Worm (Caenorhabditis elegans) whole organism, young adult: Measurements from ENCODE around the gene cyp-29A3.

ENCODE experiments used
- D2030.7 ChIP-seq: fragments of 200-800 bp; sonication (Bioruptor generic); IDR thresholded peaks from 2 replicates; pipeline ENCODE4 v1.3.6; 2022; ENCODE audit warnings: missing genetic modification reagents, missing genetic modification characterization, missing compliant biosample characterization
- F10E7.11 ChIP-seq: sonication (generic microtip); optimal IDR thresholded peaks from 2 replicates; lab custom pipeline; 2017; ENCODE audit warnings: mild to moderate bottlenecking, missing genetic modification characterization, moderate library complexity, missing compliant biosample characterization
- F33H1.4 ChIP-seq: fragments of 200-800 bp; sonication (Bioruptor generic); IDR thresholded peaks from 2 replicates; pipeline ENCODE4 v1.3.6; 2022; ENCODE audit warnings: missing genetic modification reagents, missing genetic modification characterization, missing compliant biosample characterization
- F37B4.10 ChIP-seq: fragments of 200-800 bp; sonication (Bioruptor generic); IDR thresholded peaks from 2 replicates; pipeline ENCODE4 v1.3.6; 2022; ENCODE audit warnings: missing genetic modification characterization, missing compliant biosample characterization
- F55B11.4 ChIP-seq: sonication (generic microtip); optimal IDR thresholded peaks from 2 replicates; lab custom pipeline; 2016; ENCODE audit warnings: missing compliant biosample characterization, missing genetic modification characterization, borderline replicate concordance; ENCODE audit not compliant: insufficient read depth
- akir-1 ChIP-seq: fragments of 200-800 bp; sonication (Bioruptor generic); optimal IDR thresholded peaks from 2 replicates; lab custom pipeline; 2018; ENCODE audit warnings: mild to moderate bottlenecking, missing genetic modification characterization, moderate library complexity, missing compliant biosample characterization
- ama-1 ChIP-seq, 3 experiments: fragments of 150-350 bp in 1 of 3; sonication (generic microtip) in 2 of 3; optimal IDR thresholded peaks; 2 replicates each; lab custom pipeline; 2014 to 2018; ENCODE audit warnings: missing biosample characterization in 2 of 3, missing genetic modification characterization in 2 of 3, missing genetic modification reagents in 2 of 3
- attf-3 ChIP-seq: fragments of 200-800 bp; sonication (Bioruptor generic); conservative IDR thresholded peaks from 2 replicates; pipeline ENCODE4 v1.3.6; 2022; ENCODE audit warnings: missing genetic modification reagents, missing genetic modification characterization, missing compliant biosample characterization
- ccch-3 ChIP-seq: fragments of 200-800 bp; sonication (Bioruptor generic); optimal IDR thresholded peaks from 2 replicates; lab custom pipeline; 2018; ENCODE audit warnings: mild to moderate bottlenecking, missing genetic modification characterization, missing compliant biosample characterization
- ceh-27 ChIP-seq: fragments of 200-800 bp; sonication (Bioruptor generic); optimal IDR thresholded peaks from 2 replicates; lab custom pipeline; 2018; ENCODE audit warnings: mild to moderate bottlenecking, missing genetic modification characterization, moderate library complexity, missing compliant biosample characterization
- ceh-40 ChIP-seq: fragments of 200-800 bp; sonication (Bioruptor generic); IDR thresholded peaks from 2 replicates; pipeline ENCODE4 v1.3.6; 2022; ENCODE audit warnings: missing genetic modification characterization, missing compliant biosample characterization
- ceh-91 ChIP-seq: fragments of 200-800 bp; sonication (Bioruptor generic); IDR thresholded peaks from 2 replicates; pipeline ENCODE4 v1.3.6; 2022; ENCODE audit warnings: missing genetic modification reagents, missing genetic modification characterization, missing compliant biosample characterization
- chd-7 ChIP-seq: sonication (generic microtip); optimal IDR thresholded peaks from 2 replicates; lab custom pipeline; 2016; ENCODE audit warnings: mild to moderate bottlenecking, missing genetic modification characterization, moderate library complexity, missing compliant biosample characterization
- die-1 ChIP-seq: sonication (generic microtip); optimal IDR thresholded peaks from 2 replicates; lab custom pipeline; 2016; ENCODE audit warnings: missing genotype, mild to moderate bottlenecking, missing genetic modification characterization, missing compliant biosample characterization
- dox-1 ChIP-seq: fragments of 200-800 bp; sonication (Bioruptor generic); IDR thresholded peaks from 2 replicates; pipeline ENCODE4 v1.3.6; 2022; ENCODE audit warnings: missing genetic modification reagents, missing genetic modification characterization, missing compliant biosample characterization
- egrh-3 ChIP-seq: fragments of 200-800 bp; sonication (Bioruptor generic); IDR thresholded peaks from 2 replicates; pipeline ENCODE4 v1.3.6; 2022; ENCODE audit warnings: missing genetic modification reagents, missing genetic modification characterization, missing compliant biosample characterization
- fkh-3 ChIP-seq: sonication (generic microtip); optimal IDR thresholded peaks from 2 replicates; lab custom pipeline; 2016; ENCODE audit warnings: mild to moderate bottlenecking, missing genetic modification characterization, missing compliant biosample characterization
- gei-17 ChIP-seq: fragments of 200-800 bp; sonication (Bioruptor generic); optimal IDR thresholded peaks from 2 replicates; lab custom pipeline; 2018; ENCODE audit warnings: mild to moderate bottlenecking, missing genetic modification characterization, missing compliant biosample characterization
- hlh-12 ChIP-seq: sonication (generic microtip); optimal IDR thresholded peaks from 2 replicates; lab custom pipeline; 2016; ENCODE audit warnings: missing genetic modification characterization, missing compliant biosample characterization
- hrde-1 ChIP-seq: sonication (generic microtip); optimal IDR thresholded peaks from 2 replicates; lab custom pipeline; 2016; ENCODE audit warnings: missing genetic modification characterization, mild to moderate bottlenecking, missing compliant biosample characterization, moderate library complexity, missing genotype, missing genetic modification reagents, borderline replicate concordance
- lin-35 ChIP-seq, 3 experiments: fragments of 150-350 bp in 2 of 3; sonication (generic microtip) in 1 of 3; optimal IDR thresholded peaks; 2 replicates each; lab custom pipeline; 2014 to 2018; ENCODE audit warnings: missing biosample characterization in 3 of 3, missing genetic modification characterization in 3 of 3, missing genetic modification reagents in 3 of 3
- lin-40 ChIP-seq: sonication (generic microtip); optimal IDR thresholded peaks from 2 replicates; lab custom pipeline; 2016; ENCODE audit warnings: missing genetic modification characterization, mild to moderate bottlenecking, missing compliant biosample characterization, missing genotype, missing genetic modification reagents
- lir-1 ChIP-seq: fragments of 200-800 bp; sonication (Bioruptor generic); conservative IDR thresholded peaks from 2 replicates; pipeline ENCODE4 v1.3.6; 2022; ENCODE audit warnings: missing genetic modification reagents, missing genetic modification characterization, missing compliant biosample characterization
- lsy-27 ChIP-seq: sonication (generic microtip); optimal IDR thresholded peaks from 2 replicates; lab custom pipeline; 2017; ENCODE audit warnings: missing genetic modification characterization, mild to moderate bottlenecking, missing compliant biosample characterization, antibody characterized with exemption, missing genotype, borderline replicate concordance; ENCODE audit not compliant: insufficient read depth
- madf-8 ChIP-seq: fragments of 200-800 bp; sonication (Bioruptor generic); conservative IDR thresholded peaks from 2 replicates; pipeline ENCODE4 v1.3.6; 2022; ENCODE audit warnings: missing genetic modification reagents, missing genetic modification characterization, missing compliant biosample characterization
- mel-28 ChIP-seq: sonication (generic microtip); optimal IDR thresholded peaks from 2 replicates; lab custom pipeline; 2016; ENCODE audit warnings: borderline replicate concordance, mild to moderate bottlenecking, missing genetic modification characterization, missing compliant biosample characterization
- mes-4 ChIP-seq: sonication (generic microtip); optimal IDR thresholded peaks from 2 replicates; lab custom pipeline; 2016; ENCODE audit warnings: missing genotype, missing genetic modification characterization, missing compliant biosample characterization
- mxl-1 ChIP-seq: sonication (generic microtip); optimal IDR thresholded peaks from 2 replicates; lab custom pipeline; 2016; ENCODE audit warnings: missing genetic modification characterization, missing compliant biosample characterization
- nfya-1 ChIP-seq: sonication (generic microtip); optimal IDR thresholded peaks from 2 replicates; lab custom pipeline; 2017; ENCODE audit warnings: antibody characterized with exemption, missing compliant biosample characterization, missing genetic modification characterization, borderline replicate concordance; ENCODE audit not compliant: insufficient read depth
- nhr-120 ChIP-seq: fragments of 200-800 bp; sonication (Bioruptor generic); IDR thresholded peaks from 2 replicates; pipeline ENCODE4 v1.3.6; 2022; ENCODE audit warnings: missing genetic modification characterization, missing compliant biosample characterization
- nhr-27 ChIP-seq: fragments of 200-800 bp; sonication (Bioruptor generic); optimal IDR thresholded peaks from 2 replicates; lab custom pipeline; 2018; ENCODE audit warnings: mild to moderate bottlenecking, missing genetic modification characterization, moderate library complexity, missing compliant biosample characterization
- pha-4 ChIP-seq: fragments of 150-350 bp; sonication (generic microtip); optimal IDR thresholded peaks from 2 replicates; lab custom pipeline; 2014; ENCODE audit warnings: missing biosample characterization, missing genetic modification reagents, missing genetic modification characterization
- repo-1 ChIP-seq: sonication (generic microtip); optimal IDR thresholded peaks from 2 replicates; lab custom pipeline; 2017; ENCODE audit warnings: mild to moderate bottlenecking, missing genetic modification characterization, missing compliant biosample characterization
- sdz-38 ChIP-seq: sonication (generic microtip); optimal IDR thresholded peaks from 2 replicates; lab custom pipeline; 2016; ENCODE audit warnings: missing genotype, missing genetic modification characterization, missing compliant biosample characterization
- snpc-1.3 ChIP-seq: sonication (generic microtip); optimal IDR thresholded peaks from 2 replicates; lab custom pipeline; 2017; ENCODE audit warnings: missing genetic modification characterization, mild to moderate bottlenecking, missing compliant biosample characterization, antibody characterized with exemption, moderate library complexity, missing genotype, missing genetic modification reagents; ENCODE audit not compliant: insufficient read depth
- snpc-3.4 ChIP-seq: sonication (generic microtip); optimal IDR thresholded peaks from 2 replicates; lab custom pipeline; 2017; ENCODE audit warnings: missing genetic modification characterization, mild to moderate bottlenecking, missing compliant biosample characterization, antibody characterized with exemption, moderate library complexity, missing genotype, missing genetic modification reagents
- snpc-4 ChIP-seq, 5 experiments: fragments of 150-350 bp in 1 of 5; sonication (generic microtip) in 4 of 5; optimal IDR thresholded peaks; 2 replicates each; lab custom pipeline; 2014 to 2018; ENCODE audit warnings: missing genetic modification characterization in 5 of 5, missing biosample characterization in 3 of 5, antibody characterized with exemption in 2 of 5, mild to moderate bottlenecking in 2 of 5, missing compliant biosample characterization in 2 of 5, missing genotype in 2 of 5, moderate library complexity in 2 of 5, missing genetic modification reagents in 1 of 5
- sptf-2 ChIP-seq: fragments of 200-800 bp; sonication (Bioruptor generic); optimal IDR thresholded peaks from 2 replicates; lab custom pipeline; 2018; ENCODE audit warnings: mild to moderate bottlenecking, missing genetic modification characterization, missing compliant biosample characterization
- tbp1 ChIP-seq: fragments of 200-800 bp; sonication (Bioruptor generic); optimal IDR thresholded peaks from 2 replicates; lab custom pipeline; 2018; ENCODE audit warnings: mild to moderate bottlenecking, missing genetic modification characterization, missing compliant biosample characterization
- tlf-1 ChIP-seq: fragments of 200-800 bp; sonication (Bioruptor generic); optimal IDR thresholded peaks from 2 replicates; lab custom pipeline; 2018; ENCODE audit warnings: mild to moderate bottlenecking, missing genetic modification characterization, missing compliant biosample characterization
- unc-130 ChIP-seq: sonication (generic microtip); optimal IDR thresholded peaks from 2 replicates; lab custom pipeline; 2016; ENCODE audit warnings: missing genetic modification reagents, missing genetic modification characterization, missing compliant biosample characterization
- xnd-1 ChIP-seq: sonication (generic microtip); optimal IDR thresholded peaks from 2 replicates; lab custom pipeline; 2016; ENCODE audit warnings: missing genotype, missing genetic modification reagents, missing genetic modification characterization, missing compliant biosample characterization
- zim-3 ChIP-seq: sonication (generic microtip); optimal IDR thresholded peaks from 2 replicates; lab custom pipeline; 2017; ENCODE audit warnings: mild to moderate bottlenecking, missing genetic modification characterization, moderate library complexity, missing compliant biosample characterization
- ztf-18 ChIP-seq: sonication (generic microtip); optimal IDR thresholded peaks from 2 replicates; lab custom pipeline; 2016; ENCODE audit warnings: missing genotype, mild to moderate bottlenecking, missing genetic modification characterization, missing compliant biosample characterization
- ztf-25 ChIP-seq: fragments of 200-800 bp; sonication (Bioruptor generic); IDR thresholded peaks from 2 replicates; pipeline ENCODE4 v1.3.6; 2022; ENCODE audit warnings: missing genetic modification reagents, missing genetic modification characterization, missing compliant biosample characterization
- ztf-26 ChIP-seq: sonication (generic microtip); optimal IDR thresholded peaks from 2 replicates; lab custom pipeline; 2017; ENCODE audit warnings: missing genetic modification characterization, missing compliant biosample characterization
- ztf-28 ChIP-seq: fragments of 200-800 bp; sonication (Bioruptor generic); IDR thresholded peaks from 2 replicates; pipeline ENCODE4 v1.3.6; 2022; ENCODE audit warnings: missing genetic modification reagents, missing genetic modification characterization, missing compliant biosample characterization

Gene cyp-29A3

ce11 chrV:104474-104873 is 45.4 kb downstream of the cyp-29A3 start, which contains the start of gene picd-1 (continued):
- TF ChIP-seq mxl-1 (no peak), pha-4 (tag; lab: Kevin White, UChicago) (no peak), D2030.7 (GFP tag; lab: Robert Waterston, UW) (peak; percentile 69), snpc-1.3 (tag; lab: Kevin White, UChicago) (peak; percentile 63), tlf-1 (no peak), gei-17 (GFP tag; lab: Kevin White, UChicago) (no peak), mes-4 (tag; lab: Kevin White, UChicago) (no peak), unc-130 (no peak), dox-1 (GFP tag; lab: Robert Waterston, UW) (no peak; the same call in 1 of the 2 replicates), sdz-38 (tag; lab: Kevin White, UChicago) (no peak), repo-1 (no peak), nhr-120 (GFP tag; lab: Robert Waterston, UW) (no peak), hlh-12 (tag; lab: Kevin White, UChicago) (no peak), F37B4.10 (GFP tag; lab: Robert Waterston, UW) (no peak), hrde-1 (tag; lab: Kevin White, UChicago) (no peak), nfya-1 (tag; lab: Kevin White, UChicago) (no peak), zim-3 (tag; lab: Kevin White, UChicago) (no peak), ceh-91 (GFP tag; lab: Robert Waterston, UW) (no peak), xnd-1 (tag; lab: Kevin White, UChicago) (no peak), lir-1 (GFP tag; lab: Robert Waterston, UW) (no peak), die-1 (no peak), lin-35 (GFP tag; optimal IDR thresholded peaks at IDR 0.05; lab: Kevin White, UChicago) (peak in 1 of 3 experiments; percentile 36), egrh-3 (GFP tag; lab: Robert Waterston, UW) (no peak), ama-1 (optimal IDR thresholded peaks at IDR 0.05; lab: Kevin White, UChicago) (no peak), ama-1 (GFP tag; optimal IDR thresholded peaks at IDR 0.05; lab: Kevin White, UChicago) (no peak), chd-7 (tag; lab: Kevin White, UChicago) (no peak), akir-1 (GFP tag; lab: Kevin White, UChicago) (no peak), tbp1 (GFP tag; lab: Kevin White, UChicago) (peak; percentile 24), ztf-18 (no peak), lin-40 (tag; lab: Kevin White, UChicago) (no peak), F33H1.4 (GFP tag; lab: Robert Waterston, UW) (peak; percentile 24; the same call in 1 of the 2 replicates), lsy-27 (no peak), ztf-28 (GFP tag; lab: Robert Waterston, UW) (no peak), F55B11.4 (tag; lab: Kevin White, UChicago) (no peak), snpc-4 (GFP tag; optimal IDR thresholded peaks at IDR 0.05; lab: Kevin White, UChicago) (no peak), snpc-4 (tag; optimal IDR thresholded peaks at IDR 0.05; lab: Kevin White, UChicago) (peak in 2 of 4 experiments; percentile 54 to 71), ccch-3 (GFP tag; lab: Kevin White, UChicago) (no peak), mel-28 (tag; lab: Kevin White, UChicago) (no peak), ztf-25 (GFP tag; lab: Robert Waterston, UW) (no peak), sptf-2 (no peak), nhr-27 (tag; lab: Kevin White, UChicago) (no peak), ceh-27 (GFP tag; lab: Kevin White, UChicago) (peak; percentile 24), F10E7.11 (tag; lab: Kevin White, UChicago) (no peak), snpc-3.4 (tag; lab: Kevin White, UChicago) (peak; percentile 40), attf-3 (GFP tag; lab: Robert Waterston, UW) (peak; percentile 99), fkh-3 (tag; lab: Kevin White, UChicago) (no peak), ztf-26 (tag; lab: Kevin White, UChicago) (no peak), ceh-40 (GFP tag; lab: Robert Waterston, UW) (no peak), madf-8 (GFP tag; lab: Robert Waterston, UW) (no peak)
